Worm (Caenorhabditis elegans) whole organism, young adult: ENCODE results near the gene dnc-1.
"Not testable (repeated sequence)": the region's sequence is repeated elsewhere in the genome, so short reads cannot be mapped to it uniquely, and the experiment has no call there.

Experiments
- B0261.1 ChIP-seq: sonication (generic microtip); optimal IDR thresholded peaks from 2 replicates; lab custom pipeline; 2016; ENCODE audit warnings: mild to moderate bottlenecking, missing genetic modification characterization, moderate library complexity, missing compliant biosample characterization
- D2030.7 ChIP-seq: fragments of 200-800 bp; sonication (Bioruptor generic); IDR thresholded peaks from 2 replicates; pipeline ENCODE4 v1.3.6; 2022; ENCODE audit warnings: missing genetic modification reagents, missing genetic modification characterization, missing compliant biosample characterization
- F22D6.2 ChIP-seq: sonication (generic microtip); optimal IDR thresholded peaks from 2 replicates; lab custom pipeline; 2016; ENCODE audit warnings: mild to moderate bottlenecking, missing genetic modification characterization, missing compliant biosample characterization
- F39B2.1 ChIP-seq: fragments of 200-800 bp; sonication (Bioruptor generic); IDR thresholded peaks from 2 replicates; pipeline ENCODE4 v1.3.6; 2022; ENCODE audit warnings: missing genetic modification reagents, missing genetic modification characterization, missing compliant biosample characterization
- F57A8.1 ChIP-seq: fragments of 200-800 bp; sonication (Bioruptor generic); optimal IDR thresholded peaks from 2 replicates; lab custom pipeline; 2018; ENCODE audit warnings: mild to moderate bottlenecking, missing genetic modification characterization, moderate library complexity, missing compliant biosample characterization
- T26A5.8 ChIP-seq: sonication (generic microtip); optimal IDR thresholded peaks from 2 replicates; lab custom pipeline; 2016; ENCODE audit warnings: missing genetic modification characterization, missing compliant biosample characterization
- Y56A3A.18 ChIP-seq: fragments of 200-800 bp; sonication (Bioruptor generic); IDR thresholded peaks from 2 replicates; pipeline ENCODE4 v1.3.6; 2022; ENCODE audit warnings: missing genetic modification reagents, missing genetic modification characterization, missing compliant biosample characterization
- Y79H2A.3 ChIP-seq: fragments of 200-800 bp; sonication (Bioruptor generic); conservative IDR thresholded peaks from 2 replicates; pipeline ENCODE4 v1.3.6; 2022; ENCODE audit warnings: missing genetic modification reagents, missing genetic modification characterization, missing compliant biosample characterization
- atf-7 ChIP-seq: sonication (generic microtip); optimal IDR thresholded peaks from 2 replicates; lab custom pipeline; 2017; ENCODE audit warnings: mild to moderate bottlenecking, missing genetic modification characterization, missing compliant biosample characterization
- attf-5 ChIP-seq: fragments of 200-800 bp; sonication (Bioruptor generic); optimal IDR thresholded peaks from 2 replicates; lab custom pipeline; 2018; ENCODE audit warnings: mild to moderate bottlenecking, missing genetic modification characterization, missing compliant biosample characterization
- cebp-1 ChIP-seq, 2 experiments: fragments of 200-800 bp in 1 of 2; sonication (Bioruptor generic) in 1 of 2; sonication (generic microtip) in 1 of 2; IDR thresholded peaks in 1 of 2; optimal IDR thresholded peaks in 1 of 2; 2 replicates each; pipeline versions ENCODE4 v1.3.6 to Lab custom; 2017 to 2022; ENCODE audit warnings: missing compliant biosample characterization in 2 of 2, missing genetic modification characterization in 2 of 2, mild to moderate bottlenecking in 1 of 2, missing genetic modification reagents in 1 of 2, moderate library complexity in 1 of 2
- ceh-27 ChIP-seq: fragments of 200-800 bp; sonication (Bioruptor generic); optimal IDR thresholded peaks from 2 replicates; lab custom pipeline; 2018; ENCODE audit warnings: mild to moderate bottlenecking, missing genetic modification characterization, moderate library complexity, missing compliant biosample characterization
- dox-1 ChIP-seq: fragments of 200-800 bp; sonication (Bioruptor generic); IDR thresholded peaks from 2 replicates; pipeline ENCODE4 v1.3.6; 2022; ENCODE audit warnings: missing genetic modification reagents, missing genetic modification characterization, missing compliant biosample characterization
- fkh-3 ChIP-seq: sonication (generic microtip); optimal IDR thresholded peaks from 2 replicates; lab custom pipeline; 2016; ENCODE audit warnings: mild to moderate bottlenecking, missing genetic modification characterization, missing compliant biosample characterization
- gei-17 ChIP-seq: fragments of 200-800 bp; sonication (Bioruptor generic); optimal IDR thresholded peaks from 2 replicates; lab custom pipeline; 2018; ENCODE audit warnings: mild to moderate bottlenecking, missing genetic modification characterization, missing compliant biosample characterization
- hlh-12 ChIP-seq: sonication (generic microtip); optimal IDR thresholded peaks from 2 replicates; lab custom pipeline; 2016; ENCODE audit warnings: missing genetic modification characterization, missing compliant biosample characterization
- let-526 ChIP-seq: fragments of 200-800 bp; sonication (Bioruptor generic); IDR thresholded peaks from 2 replicates; pipeline ENCODE4 v1.3.6; 2022; ENCODE audit warnings: missing genetic modification reagents, missing genetic modification characterization, missing compliant biosample characterization
- lin-54 ChIP-seq: fragments of 200-800 bp; sonication (Bioruptor generic); optimal IDR thresholded peaks from 2 replicates; lab custom pipeline; 2018; ENCODE audit warnings: mild to moderate bottlenecking, missing genetic modification characterization, missing compliant biosample characterization
- lsl-1 ChIP-seq: fragments of 200-800 bp; sonication (Bioruptor generic); optimal IDR thresholded peaks from 2 replicates; lab custom pipeline; 2018; ENCODE audit warnings: mild to moderate bottlenecking, missing genetic modification characterization, moderate library complexity, missing compliant biosample characterization
- lsy-27 ChIP-seq: sonication (generic microtip); optimal IDR thresholded peaks from 2 replicates; lab custom pipeline; 2017; ENCODE audit warnings: missing genetic modification characterization, mild to moderate bottlenecking, missing compliant biosample characterization, antibody characterized with exemption, missing genotype, borderline replicate concordance; ENCODE audit not compliant: insufficient read depth
- madf-6 ChIP-seq: fragments of 200-800 bp; sonication (Bioruptor generic); IDR thresholded peaks from 2 replicates; pipeline ENCODE4 v1.3.6; 2022; ENCODE audit warnings: missing genetic modification reagents, missing genetic modification characterization, missing compliant biosample characterization
- madf-8 ChIP-seq: fragments of 200-800 bp; sonication (Bioruptor generic); conservative IDR thresholded peaks from 2 replicates; pipeline ENCODE4 v1.3.6; 2022; ENCODE audit warnings: missing genetic modification reagents, missing genetic modification characterization, missing compliant biosample characterization
- mcd-1 ChIP-seq: fragments of 200-800 bp; sonication (Bioruptor generic); IDR thresholded peaks from 2 replicates; pipeline ENCODE4 v1.3.6; 2022; ENCODE audit warnings: missing genetic modification reagents, missing genetic modification characterization, missing compliant biosample characterization
- mes-4 ChIP-seq: sonication (generic microtip); optimal IDR thresholded peaks from 2 replicates; lab custom pipeline; 2016; ENCODE audit warnings: missing genotype, missing genetic modification characterization, missing compliant biosample characterization
- nfya-1 ChIP-seq: sonication (generic microtip); optimal IDR thresholded peaks from 2 replicates; lab custom pipeline; 2017; ENCODE audit warnings: antibody characterized with exemption, missing compliant biosample characterization, missing genetic modification characterization, borderline replicate concordance; ENCODE audit not compliant: insufficient read depth
- nhr-179 ChIP-seq: sonication (generic microtip); optimal IDR thresholded peaks from 2 replicates; lab custom pipeline; 2016; ENCODE audit warnings: mild to moderate bottlenecking, missing genetic modification characterization, missing compliant biosample characterization
- rcor-1 ChIP-seq: fragments of 200-800 bp; sonication (Bioruptor generic); IDR thresholded peaks from 2 replicates; pipeline ENCODE4 v1.3.6; 2022; ENCODE audit warnings: missing genetic modification reagents, missing genetic modification characterization, missing compliant biosample characterization
- sdz-38 ChIP-seq: sonication (generic microtip); optimal IDR thresholded peaks from 2 replicates; lab custom pipeline; 2016; ENCODE audit warnings: missing genotype, missing genetic modification characterization, missing compliant biosample characterization
- sea-2 ChIP-seq: fragments of 200-800 bp; sonication (Bioruptor generic); IDR thresholded peaks from 2 replicates; pipeline ENCODE4 v1.3.6; 2022; ENCODE audit warnings: missing genetic modification characterization, missing compliant biosample characterization
- snpc-3.4 ChIP-seq: sonication (generic microtip); optimal IDR thresholded peaks from 2 replicates; lab custom pipeline; 2017; ENCODE audit warnings: missing genetic modification characterization, mild to moderate bottlenecking, missing compliant biosample characterization, antibody characterized with exemption, moderate library complexity, missing genotype, missing genetic modification reagents
- sptf-2 ChIP-seq: fragments of 200-800 bp; sonication (Bioruptor generic); optimal IDR thresholded peaks from 2 replicates; lab custom pipeline; 2018; ENCODE audit warnings: mild to moderate bottlenecking, missing genetic modification characterization, missing compliant biosample characterization
- tlf-1 ChIP-seq: fragments of 200-800 bp; sonication (Bioruptor generic); optimal IDR thresholded peaks from 2 replicates; lab custom pipeline; 2018; ENCODE audit warnings: mild to moderate bottlenecking, missing genetic modification characterization, missing compliant biosample characterization
- unc-62 ChIP-seq: fragments of 150-350 bp; optimal IDR thresholded peaks from 2 replicates; lab custom pipeline; 2014; ENCODE audit warnings: missing biosample characterization, missing genetic modification reagents, missing genetic modification characterization
- zfh-2 ChIP-seq: fragments of 200-800 bp; sonication (Bioruptor generic); conservative IDR thresholded peaks from 2 replicates; pipeline ENCODE4 v1.3.6; 2022; ENCODE audit warnings: missing genetic modification reagents, missing genetic modification characterization, missing compliant biosample characterization
- zim-3 ChIP-seq: sonication (generic microtip); optimal IDR thresholded peaks from 2 replicates; lab custom pipeline; 2017; ENCODE audit warnings: mild to moderate bottlenecking, missing genetic modification characterization, moderate library complexity, missing compliant biosample characterization

The dnc-1 gene

DNA sequence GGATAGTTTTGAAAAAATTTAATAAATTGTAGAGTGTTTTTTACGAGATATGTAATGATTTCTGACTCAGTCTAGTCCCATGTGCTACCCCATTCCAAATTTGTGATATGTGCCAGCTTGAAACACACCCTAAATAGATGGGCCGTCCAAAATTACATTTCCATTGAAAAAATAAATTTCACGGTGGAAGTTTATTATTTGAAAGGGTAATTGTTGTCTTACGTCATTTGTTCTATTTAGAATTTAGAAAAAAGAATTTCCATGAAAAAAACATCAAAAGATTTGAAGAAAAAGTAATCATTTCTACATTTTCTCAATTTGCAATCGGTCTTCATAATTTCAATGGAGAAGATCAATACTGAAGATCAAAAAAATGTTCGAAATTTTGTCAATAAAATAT lies 22.0 kb upstream of the dnc-1 start, which contains the start of gene Y69E1A.4:
Gene Y69E1A.4, plus strand, starts transcription at position 301 of the 400 bp plus-strand sequence.
- not testable (repeated sequence) for TF ChIP-seq D2030.7 (GFP tag; lab: Robert Waterston, UW); gei-17 (GFP tag; lab: Kevin White, UChicago); sdz-38 (tag; lab: Kevin White, UChicago)

DNA sequence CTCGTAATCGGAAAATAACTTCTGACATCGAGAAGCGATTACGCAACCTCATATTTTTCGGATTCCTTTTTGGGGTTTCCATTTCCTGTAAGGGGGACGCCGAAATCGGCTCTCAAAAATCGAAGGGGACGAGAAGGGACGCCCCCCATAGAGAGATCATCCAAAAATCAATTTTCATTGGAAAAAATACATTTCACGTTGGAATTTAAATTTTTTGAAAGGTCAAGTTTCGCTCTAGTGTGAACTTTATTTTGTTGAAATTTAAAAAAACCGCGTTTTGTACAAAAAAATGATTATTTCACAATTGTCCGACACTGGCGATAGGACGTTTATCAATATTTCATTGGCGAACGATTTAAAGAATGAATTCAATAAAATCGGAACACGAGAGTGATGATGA lies 19.0 kb upstream of the dnc-1 start, which contains the start of gene Y69E1A.3:
Gene Y69E1A.3, plus strand, starts transcription at position 301 of the 400 bp plus-strand sequence.
- no peak for TF ChIP-seq lsy-27 (tag; lab: Kevin White, UChicago)

DNA sequence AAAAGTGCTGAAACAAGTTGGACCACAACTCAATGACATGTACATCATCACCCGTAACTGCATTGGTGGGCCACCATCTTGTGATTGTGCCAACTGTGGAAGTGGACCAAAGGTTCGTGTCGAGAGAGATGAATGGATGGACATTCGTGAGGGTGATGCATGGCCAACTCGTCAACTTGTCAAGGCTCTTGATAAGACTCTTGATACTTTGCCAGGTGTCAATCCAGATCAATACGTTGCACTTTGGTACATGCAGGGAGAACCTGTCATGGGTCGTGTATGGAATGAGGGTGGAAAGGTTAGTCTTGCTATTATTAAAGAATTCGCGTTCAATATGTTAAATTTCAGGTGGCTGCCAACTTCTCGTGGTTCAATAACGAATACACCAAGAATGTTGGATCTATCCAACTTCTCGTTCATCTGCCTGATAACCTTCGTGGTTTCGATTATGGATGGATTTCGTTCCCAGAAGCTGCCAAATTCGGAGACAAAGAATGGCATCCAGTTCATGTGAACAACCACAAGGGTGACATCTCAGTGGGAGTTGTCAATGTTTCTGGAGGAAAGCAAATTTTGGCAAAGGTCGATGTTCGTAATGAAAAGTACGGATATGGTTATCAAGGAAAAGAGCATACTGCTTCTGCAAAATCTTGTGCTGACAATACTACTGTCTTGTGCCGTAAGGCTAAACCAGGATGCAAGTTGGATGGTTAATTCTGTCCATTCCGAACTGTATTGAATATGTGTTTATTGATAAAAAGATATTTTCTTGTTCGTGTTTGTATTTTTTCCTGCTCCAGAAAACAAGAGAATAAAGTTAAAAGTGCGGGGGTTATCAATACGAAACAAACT lies 17.6 kb upstream of the dnc-1 start:
- TF ChIP-seq atf-7 (tag; lab: Kevin White, UChicago) = no peak
- no peak for TF ChIP-seq F22D6.2 (tag; lab: Kevin White, UChicago)
- peak; percentile 54 for TF ChIP-seq nfya-1 (tag; lab: Kevin White, UChicago)
- no peak for TF ChIP-seq dox-1 (GFP tag; lab: Robert Waterston, UW)
- no peak for TF ChIP-seq tlf-1 (GFP tag; lab: Kevin White, UChicago)
- TF ChIP-seq zim-3 (tag; lab: Kevin White, UChicago) = peak; percentile 59
- TF ChIP-seq, all 124 proteins: peak for 2

DNA sequence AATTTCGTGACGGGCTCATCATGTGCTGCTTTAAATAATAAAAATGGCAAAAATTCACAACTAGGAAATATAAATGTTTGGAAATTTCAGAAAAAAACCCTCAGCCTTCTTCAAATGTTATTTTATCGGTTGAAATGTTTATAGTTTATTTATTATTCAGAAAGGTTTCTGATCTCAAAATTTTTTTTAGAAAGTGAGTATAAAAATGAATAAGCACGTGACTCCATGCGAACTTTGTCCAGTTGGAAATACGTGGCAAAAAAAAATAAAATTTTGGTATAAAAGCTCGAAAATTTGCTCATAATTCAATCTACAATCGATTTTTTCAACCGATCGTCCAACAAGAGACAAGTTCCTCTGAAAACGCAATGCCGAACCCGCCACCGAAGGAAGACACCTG lies 16.5 kb upstream of the dnc-1 start, which contains the start of gene nsph-3.1:
Gene nsph-3.1, plus strand, starts transcription at position 301 of the 400 bp plus-strand sequence.
- no peak for TF ChIP-seq zfh-2
- TF ChIP-seq lin-54 = no peak
- no peak for TF ChIP-seq fkh-3 (tag; lab: Kevin White, UChicago)
- no peak for TF ChIP-seq mcd-1 (GFP tag; lab: Robert Waterston, UW)

DNA sequence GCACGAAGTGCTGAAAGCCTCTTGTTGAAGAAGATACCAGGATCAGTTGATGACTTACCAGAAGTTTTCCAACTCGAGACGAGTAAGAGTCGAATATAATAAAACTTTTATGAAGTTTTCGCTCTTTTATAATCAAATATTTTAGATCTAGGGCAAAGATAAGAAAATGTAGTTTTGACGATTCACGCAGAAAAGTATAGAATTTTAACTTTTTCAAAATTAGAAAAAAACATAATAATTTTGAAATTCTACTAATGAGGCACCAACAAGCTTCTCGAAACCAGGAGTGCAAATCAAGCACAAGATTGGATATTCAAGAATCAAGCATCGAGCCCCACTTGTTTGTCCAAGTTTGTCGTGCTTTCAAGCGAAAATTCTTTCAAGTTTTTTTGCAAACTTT lies 15.8 kb upstream of the dnc-1 start, which contains the start of gene Y69E1A.1:
Gene Y69E1A.1, minus strand, starts transcription at position 101 of the 400 bp plus-strand sequence.
- no peak for TF ChIP-seq ceh-27
- no peak for TF ChIP-seq sea-2 (GFP tag; lab: Robert Waterston, UW)
- TF ChIP-seq B0261.1 (tag; lab: Kevin White, UChicago) = no peak
- TF ChIP-seq lsl-1 (GFP tag; lab: Kevin White, UChicago) = no peak
- TF ChIP-seq let-526 (GFP tag; lab: Robert Waterston, UW) = no peak
- TF ChIP-seq F39B2.1 = no peak
- no peak for TF ChIP-seq hlh-12 (tag; lab: Kevin White, UChicago)
- TF ChIP-seq Y79H2A.3 (GFP tag; lab: Robert Waterston, UW) = no peak
- TF ChIP-seq atf-7 (tag; lab: Kevin White, UChicago) = no peak
- TF ChIP-seq nhr-179 (tag; lab: Kevin White, UChicago) = no peak

DNA sequence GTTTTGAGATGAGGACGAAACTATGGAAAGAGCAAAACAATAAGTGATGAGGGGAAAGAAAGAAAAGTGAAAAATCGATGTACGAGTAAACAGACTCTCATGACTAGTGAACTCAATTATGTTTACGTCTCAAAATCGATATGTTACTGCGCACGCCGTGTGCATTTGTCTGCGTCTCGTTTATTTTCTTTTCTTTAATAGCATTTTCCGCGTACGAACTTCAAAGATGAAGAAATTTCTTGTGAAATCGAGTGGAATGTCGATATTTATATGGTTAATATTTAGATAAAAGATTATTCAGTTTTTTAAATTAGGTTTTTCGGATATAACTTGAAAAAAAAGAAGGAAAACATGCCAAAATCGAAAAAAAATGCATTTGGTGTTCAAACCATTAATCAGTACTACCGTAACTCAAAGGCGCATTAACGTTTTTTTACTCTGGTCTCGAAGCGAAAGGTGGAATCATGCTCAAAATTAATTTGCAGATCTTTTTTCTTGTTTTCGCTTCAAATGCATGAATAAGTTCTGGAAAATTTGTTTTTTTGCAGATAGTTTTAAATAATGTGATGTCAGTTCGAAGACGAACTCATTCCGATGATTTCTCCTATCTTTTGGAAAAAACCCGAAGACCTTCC lies 4.0 kb upstream of the dnc-1 start, which contains the start of gene fic-1:
Gene fic-1, plus strand, starts transcription at position 549 of the 635 bp plus-strand sequence.
- peak; percentile 30; the same call in 1 of the 2 replicates for TF ChIP-seq rcor-1
- TF ChIP-seq madf-8 (GFP tag; lab: Robert Waterston, UW) = peak; percentile 61
- no peak for TF ChIP-seq Y56A3A.18
- TF ChIP-seq zfh-2 = no peak
- TF ChIP-seq attf-5 (GFP tag; lab: Kevin White, UChicago) = peak; percentile 54
- peak; percentile 86 for TF ChIP-seq madf-6 (GFP tag; lab: Robert Waterston, UW)
- TF ChIP-seq gei-17 (GFP tag; lab: Kevin White, UChicago) = no peak
- TF ChIP-seq unc-62 (GFP tag; lab: Kevin White, UChicago) = peak; percentile 48
- peak; percentile 10 for TF ChIP-seq snpc-3.4 (tag; lab: Kevin White, UChicago)
- TF ChIP-seq ceh-27 = peak; percentile 31
- TF ChIP-seq cebp-1 (GFP tag; IDR thresholded peaks at IDR 0.05; lab: Robert Waterston, UW) = peak; percentile 48; the same call in 1 of the 2 replicates
- peak; percentile 90 for TF ChIP-seq cebp-1 (tag; optimal IDR thresholded peaks at IDR 0.05; lab: Kevin White, UChicago)
- no peak for TF ChIP-seq T26A5.8
- TF ChIP-seq F57A8.1 (GFP tag; lab: Kevin White, UChicago) = no peak
- no peak for TF ChIP-seq sptf-2 (GFP tag; lab: Kevin White, UChicago)
- no peak for TF ChIP-seq hlh-12 (tag; lab: Kevin White, UChicago)
- no peak for TF ChIP-seq mes-4 (tag; lab: Kevin White, UChicago)
